Fruit fly (Drosophila melanogaster) whole organism, wandering third instar larva: ENCODE measurements around the gene Sec61alpha.

ENCODE experiments used
- Hr83 ChIP-seq: fragments of 200-300 bp; sonication (Bioruptor generic); optimal IDR thresholded peaks from 2 replicates; lab custom pipeline; 2016; ENCODE audit warnings: missing biosample characterization, mild to moderate bottlenecking, missing genetic modification characterization, moderate library complexity; ENCODE audit not compliant: poor library complexity, severe bottlenecking
- Jra ChIP-seq: sonication (Bioruptor generic); optimal IDR thresholded peaks from 2 replicates; lab custom pipeline; 2016; ENCODE audit warnings: missing biosample characterization, missing genetic modification characterization
- Mio ChIP-seq: sonication (Bioruptor generic); optimal IDR thresholded peaks from 2 replicates; lab custom pipeline; 2016; ENCODE audit warnings: missing biosample characterization, missing genetic modification characterization
- N ChIP-seq: fragments of >200 bp; optimal IDR thresholded peaks from 2 replicates; lab custom pipeline; 2018; ENCODE audit warnings: missing biosample characterization, missing external identifiers, missing genetic modification characterization
- brk ChIP-seq: fragments of 200-800 bp; sonication (Bioruptor generic); optimal IDR thresholded peaks from 2 replicates; lab custom pipeline; 2016; ENCODE audit warnings: missing biosample characterization, mild to moderate bottlenecking, missing genetic modification characterization
- fru ChIP-seq: fragments of 200-800 bp; sonication (Bioruptor generic); optimal IDR thresholded peaks from 3 replicates; lab custom pipeline; 2016; ENCODE audit warnings: missing biosample characterization, mild to moderate bottlenecking, missing genetic modification characterization
- psq ChIP-seq: fragments of 200-800 bp; sonication (Bioruptor generic); optimal IDR thresholded peaks from 3 replicates; lab custom pipeline; 2017; ENCODE audit warnings: missing biosample characterization, mild to moderate bottlenecking, missing genetic modification characterization, moderate library complexity
- usp ChIP-seq: fragments of >200 bp; optimal IDR thresholded peaks from 2 replicates; lab custom pipeline; 2017; ENCODE audit warnings: missing biosample characterization, missing genetic modification characterization

dm6 chr2L:6471978-6472776 is 8.2 kb downstream of the Sec61alpha start:
- TF ChIP-seq usp (GFP tag; lab: Kevin White, UChicago), result no peak
- TF ChIP-seq N (GFP tag; lab: Kevin White, UChicago), result no peak
- TF ChIP-seq brk, result no peak
- TF ChIP-seq fru (GFP tag; lab: Kevin White, UChicago), result peak; percentile 50
- TF ChIP-seq psq (GFP tag; lab: Kevin White, UChicago), result peak; percentile 13
- TF ChIP-seq Hr83 (GFP tag; lab: Kevin White, UChicago), result no peak
- no peak for TF ChIP-seq Jra
- TF ChIP-seq Mio (GFP tag; lab: Kevin White, UChicago), result no peak
